Worm (Caenorhabditis elegans) whole organism, young adult: ENCODE data around the gene K05G3.1.
A peak's percentile ranks its signal among the peaks of the same experiment; 100 is the strongest.

Source experiments
- B0019.2 ChIP-seq: fragments of 200-800 bp; sonication (Bioruptor generic); conservative IDR thresholded peaks from 2 replicates; pipeline ENCODE4 v1.3.6; 2022; ENCODE audit warnings: missing genetic modification reagents, missing genetic modification characterization, missing compliant biosample characterization
- C06A6.2 ChIP-seq: fragments of 200-800 bp; sonication (Bioruptor generic); conservative IDR thresholded peaks from 2 replicates; pipeline ENCODE4 v1.3.6; 2022; ENCODE audit warnings: missing genetic modification characterization, missing compliant biosample characterization
- C17E4.6 ChIP-seq: fragments of 200-800 bp; sonication (Bioruptor generic); IDR thresholded peaks from 2 replicates; pipeline ENCODE4 v1.3.6; 2022; ENCODE audit warnings: missing genetic modification reagents, missing genetic modification characterization, missing compliant biosample characterization
- F22D6.2 ChIP-seq: sonication (generic microtip); optimal IDR thresholded peaks from 2 replicates; lab custom pipeline; 2016; ENCODE audit warnings: mild to moderate bottlenecking, missing genetic modification characterization, missing compliant biosample characterization
- F23B12.7 ChIP-seq: sonication (generic microtip); optimal IDR thresholded peaks from 2 replicates; lab custom pipeline; 2017; ENCODE audit warnings: missing genetic modification characterization, mild to moderate bottlenecking, missing compliant biosample characterization, antibody characterized with exemption, moderate library complexity; ENCODE audit not compliant: insufficient read depth
- F33H1.4 ChIP-seq: fragments of 200-800 bp; sonication (Bioruptor generic); IDR thresholded peaks from 2 replicates; pipeline ENCODE4 v1.3.6; 2022; ENCODE audit warnings: missing genetic modification reagents, missing genetic modification characterization, missing compliant biosample characterization
- F49E8.2 ChIP-seq: sonication (generic microtip); optimal IDR thresholded peaks from 3 replicates; lab custom pipeline; 2017; ENCODE audit warnings: missing genetic modification characterization, mild to moderate bottlenecking, missing compliant biosample characterization, antibody characterized with exemption, moderate library complexity; ENCODE audit not compliant: insufficient read depth
- F55B11.4 ChIP-seq: sonication (generic microtip); optimal IDR thresholded peaks from 2 replicates; lab custom pipeline; 2016; ENCODE audit warnings: missing compliant biosample characterization, missing genetic modification characterization, borderline replicate concordance; ENCODE audit not compliant: insufficient read depth
- F57A8.1 ChIP-seq: fragments of 200-800 bp; sonication (Bioruptor generic); optimal IDR thresholded peaks from 2 replicates; lab custom pipeline; 2018; ENCODE audit warnings: mild to moderate bottlenecking, missing genetic modification characterization, moderate library complexity, missing compliant biosample characterization
- K11D2.4 ChIP-seq: fragments of 200-800 bp; sonication (Bioruptor generic); IDR thresholded peaks from 2 replicates; pipeline ENCODE4 v1.3.6; 2022; ENCODE audit warnings: missing genetic modification reagents, missing genetic modification characterization, missing compliant biosample characterization
- K12H6.12 ChIP-seq: fragments of 200-800 bp; sonication (Bioruptor generic); optimal IDR thresholded peaks from 2 replicates; lab custom pipeline; 2018; ENCODE audit warnings: mild to moderate bottlenecking, missing genetic modification characterization, missing compliant biosample characterization
- Y95B8A.8 ChIP-seq: fragments of 200-800 bp; sonication (Bioruptor generic); IDR thresholded peaks from 2 replicates; pipeline ENCODE4 v1.3.6; 2022; ENCODE audit warnings: missing genetic modification reagents, missing genetic modification characterization, missing compliant biosample characterization
- ZK185.1 ChIP-seq: sonication (generic microtip); optimal IDR thresholded peaks from 2 replicates; lab custom pipeline; 2016; ENCODE audit warnings: mild to moderate bottlenecking, missing genetic modification characterization, missing compliant biosample characterization; ENCODE audit not compliant: poor library complexity, severe bottlenecking
- akir-1 ChIP-seq: fragments of 200-800 bp; sonication (Bioruptor generic); optimal IDR thresholded peaks from 2 replicates; lab custom pipeline; 2018; ENCODE audit warnings: mild to moderate bottlenecking, missing genetic modification characterization, moderate library complexity, missing compliant biosample characterization
- ama-1 ChIP-seq, 3 experiments: fragments of 150-350 bp in 1 of 3; sonication (generic microtip) in 2 of 3; optimal IDR thresholded peaks; 2 replicates each; lab custom pipeline; 2014 to 2018; ENCODE audit warnings: missing biosample characterization in 2 of 3, missing genetic modification characterization in 2 of 3, missing genetic modification reagents in 2 of 3
- aptf-2 ChIP-seq: fragments of 200-800 bp; sonication (Bioruptor generic); conservative IDR thresholded peaks from 2 replicates; pipeline ENCODE4 v1.3.6; 2022; ENCODE audit warnings: missing genetic modification reagents, missing genetic modification characterization, missing compliant biosample characterization
- aptf-3 ChIP-seq: fragments of 200-800 bp; sonication (Bioruptor generic); IDR thresholded peaks from 2 replicates; pipeline ENCODE4 v1.3.6; 2022; ENCODE audit warnings: missing genetic modification characterization, missing compliant biosample characterization
- athp-1 ChIP-seq: sonication (generic microtip); optimal IDR thresholded peaks from 2 replicates; lab custom pipeline; 2017; ENCODE audit warnings: mild to moderate bottlenecking, missing genetic modification characterization, missing compliant biosample characterization
- attf-3 ChIP-seq: fragments of 200-800 bp; sonication (Bioruptor generic); conservative IDR thresholded peaks from 2 replicates; pipeline ENCODE4 v1.3.6; 2022; ENCODE audit warnings: missing genetic modification reagents, missing genetic modification characterization, missing compliant biosample characterization
- attf-5 ChIP-seq: fragments of 200-800 bp; sonication (Bioruptor generic); optimal IDR thresholded peaks from 2 replicates; lab custom pipeline; 2018; ENCODE audit warnings: mild to moderate bottlenecking, missing genetic modification characterization, missing compliant biosample characterization
- attf-6 ChIP-seq: fragments of 200-800 bp; sonication (Bioruptor generic); IDR thresholded peaks from 2 replicates; pipeline ENCODE4 v1.3.6; 2022; ENCODE audit warnings: missing genetic modification reagents, missing genetic modification characterization, missing compliant biosample characterization
- ceh-27 ChIP-seq: fragments of 200-800 bp; sonication (Bioruptor generic); optimal IDR thresholded peaks from 2 replicates; lab custom pipeline; 2018; ENCODE audit warnings: mild to moderate bottlenecking, missing genetic modification characterization, moderate library complexity, missing compliant biosample characterization
- ceh-40 ChIP-seq: fragments of 200-800 bp; sonication (Bioruptor generic); IDR thresholded peaks from 2 replicates; pipeline ENCODE4 v1.3.6; 2022; ENCODE audit warnings: missing genetic modification characterization, missing compliant biosample characterization
- ceh-91 ChIP-seq: fragments of 200-800 bp; sonication (Bioruptor generic); IDR thresholded peaks from 2 replicates; pipeline ENCODE4 v1.3.6; 2022; ENCODE audit warnings: missing genetic modification reagents, missing genetic modification characterization, missing compliant biosample characterization
- dpff-1 ChIP-seq: sonication (generic microtip); optimal IDR thresholded peaks from 2 replicates; lab custom pipeline; 2017; ENCODE audit warnings: mild to moderate bottlenecking, missing genetic modification characterization, missing compliant biosample characterization
- dpl-1 ChIP-seq: fragments of 150-350 bp; optimal IDR thresholded peaks from 2 replicates; lab custom pipeline; 2014; ENCODE audit warnings: missing biosample characterization, missing genetic modification reagents, missing genetic modification characterization
- egl-18 ChIP-seq: fragments of 200-800 bp; sonication (Bioruptor generic); IDR thresholded peaks from 2 replicates; pipeline ENCODE4 v1.3.6; 2022; ENCODE audit warnings: missing genetic modification reagents, missing genetic modification characterization, missing compliant biosample characterization
- gei-17 ChIP-seq: fragments of 200-800 bp; sonication (Bioruptor generic); optimal IDR thresholded peaks from 2 replicates; lab custom pipeline; 2018; ENCODE audit warnings: mild to moderate bottlenecking, missing genetic modification characterization, missing compliant biosample characterization
- hlh-12 ChIP-seq: sonication (generic microtip); optimal IDR thresholded peaks from 2 replicates; lab custom pipeline; 2016; ENCODE audit warnings: missing genetic modification characterization, missing compliant biosample characterization
- hmg-1.2 ChIP-seq: fragments of 200-800 bp; sonication (Bioruptor generic); IDR thresholded peaks from 2 replicates; pipeline ENCODE4 v1.3.6; 2022; ENCODE audit warnings: missing genetic modification reagents, missing genetic modification characterization, missing compliant biosample characterization
- hmg-20 ChIP-seq: fragments of 200-800 bp; sonication (Bioruptor generic); IDR thresholded peaks from 2 replicates; pipeline ENCODE4 v1.3.6; 2022; ENCODE audit warnings: missing genetic modification reagents, missing genetic modification characterization, missing compliant biosample characterization
- hsf-1 ChIP-seq: fragments of 200-800 bp; sonication (Bioruptor generic); IDR thresholded peaks from 2 replicates; pipeline ENCODE4 v1.3.6; 2022; ENCODE audit warnings: missing genetic modification reagents, missing genetic modification characterization, missing compliant biosample characterization
- let-526 ChIP-seq: fragments of 200-800 bp; sonication (Bioruptor generic); IDR thresholded peaks from 2 replicates; pipeline ENCODE4 v1.3.6; 2022; ENCODE audit warnings: missing genetic modification reagents, missing genetic modification characterization, missing compliant biosample characterization
- lin-26 ChIP-seq: fragments of 200-800 bp; sonication (Bioruptor generic); IDR thresholded peaks from 2 replicates; pipeline ENCODE4 v1.3.6; 2022; ENCODE audit warnings: missing genetic modification reagents, missing genetic modification characterization, missing compliant biosample characterization
- lin-35 ChIP-seq, 3 experiments: fragments of 150-350 bp in 2 of 3; sonication (generic microtip) in 1 of 3; optimal IDR thresholded peaks; 2 replicates each; lab custom pipeline; 2014 to 2018; ENCODE audit warnings: missing biosample characterization in 3 of 3, missing genetic modification characterization in 3 of 3, missing genetic modification reagents in 3 of 3
- lin-40 ChIP-seq: sonication (generic microtip); optimal IDR thresholded peaks from 2 replicates; lab custom pipeline; 2016; ENCODE audit warnings: missing genetic modification characterization, mild to moderate bottlenecking, missing compliant biosample characterization, missing genotype, missing genetic modification reagents
- madf-6 ChIP-seq: fragments of 200-800 bp; sonication (Bioruptor generic); IDR thresholded peaks from 2 replicates; pipeline ENCODE4 v1.3.6; 2022; ENCODE audit warnings: missing genetic modification reagents, missing genetic modification characterization, missing compliant biosample characterization
- madf-8 ChIP-seq: fragments of 200-800 bp; sonication (Bioruptor generic); conservative IDR thresholded peaks from 2 replicates; pipeline ENCODE4 v1.3.6; 2022; ENCODE audit warnings: missing genetic modification reagents, missing genetic modification characterization, missing compliant biosample characterization
- mes-4 ChIP-seq: sonication (generic microtip); optimal IDR thresholded peaks from 2 replicates; lab custom pipeline; 2016; ENCODE audit warnings: missing genotype, missing genetic modification characterization, missing compliant biosample characterization
- nhr-179 ChIP-seq: sonication (generic microtip); optimal IDR thresholded peaks from 2 replicates; lab custom pipeline; 2016; ENCODE audit warnings: mild to moderate bottlenecking, missing genetic modification characterization, missing compliant biosample characterization
- nhr-90 ChIP-seq: sonication (generic microtip); optimal IDR thresholded peaks from 2 replicates; lab custom pipeline; 2016; ENCODE audit warnings: missing genotype, mild to moderate bottlenecking, missing genetic modification characterization, missing compliant biosample characterization
- somi-1 ChIP-seq: fragments of 200-800 bp; sonication (Bioruptor generic); optimal IDR thresholded peaks from 2 replicates; lab custom pipeline; 2018; ENCODE audit warnings: mild to moderate bottlenecking, missing genetic modification characterization, missing compliant biosample characterization
- tbp1 ChIP-seq: fragments of 200-800 bp; sonication (Bioruptor generic); optimal IDR thresholded peaks from 2 replicates; lab custom pipeline; 2018; ENCODE audit warnings: mild to moderate bottlenecking, missing genetic modification characterization, missing compliant biosample characterization
- tlf-1 ChIP-seq: fragments of 200-800 bp; sonication (Bioruptor generic); optimal IDR thresholded peaks from 2 replicates; lab custom pipeline; 2018; ENCODE audit warnings: mild to moderate bottlenecking, missing genetic modification characterization, missing compliant biosample characterization
- unc-62 ChIP-seq: fragments of 150-350 bp; optimal IDR thresholded peaks from 2 replicates; lab custom pipeline; 2014; ENCODE audit warnings: missing biosample characterization, missing genetic modification reagents, missing genetic modification characterization
- xnd-1 ChIP-seq: sonication (generic microtip); optimal IDR thresholded peaks from 2 replicates; lab custom pipeline; 2016; ENCODE audit warnings: missing genotype, missing genetic modification reagents, missing genetic modification characterization, missing compliant biosample characterization
- ztf-22 ChIP-seq: fragments of 200-800 bp; sonication (Bioruptor generic); optimal IDR thresholded peaks from 2 replicates; lab custom pipeline; 2018; ENCODE audit warnings: mild to moderate bottlenecking, missing genetic modification characterization, moderate library complexity, missing compliant biosample characterization
- ztf-25 ChIP-seq: fragments of 200-800 bp; sonication (Bioruptor generic); IDR thresholded peaks from 2 replicates; pipeline ENCODE4 v1.3.6; 2022; ENCODE audit warnings: missing genetic modification reagents, missing genetic modification characterization, missing compliant biosample characterization
- ztf-3 ChIP-seq: fragments of 200-800 bp; sonication (Bioruptor generic); optimal IDR thresholded peaks from 2 replicates; lab custom pipeline; 2018; ENCODE audit warnings: mild to moderate bottlenecking, missing genetic modification characterization, missing compliant biosample characterization

The K05G3.1 gene

ce11 chrX:16461319-16461718 is 39.8 kb upstream of the K05G3.1 start (continued):
- peak; percentile 41; the same call in 1 of the 2 replicates for TF ChIP-seq lin-26 (GFP tag; lab: Robert Waterston, UW)
- TF ChIP-seq F57A8.1 (GFP tag; lab: Kevin White, UChicago): no peak
- no peak for TF ChIP-seq attf-6 (GFP tag; lab: Robert Waterston, UW)
- TF ChIP-seq egl-18 (GFP tag; lab: Robert Waterston, UW): no peak
- TF ChIP-seq lin-35 (GFP tag; optimal IDR thresholded peaks at IDR 0.05; lab: Kevin White, UChicago): no peak
- TF ChIP-seq gei-17 (GFP tag; lab: Kevin White, UChicago): no peak
- TF ChIP-seq F22D6.2 (tag; lab: Kevin White, UChicago): no peak
- TF ChIP-seq aptf-2: no peak
- no peak for TF ChIP-seq lin-40 (tag; lab: Kevin White, UChicago)
- no peak for TF ChIP-seq K12H6.12 (tag; lab: Kevin White, UChicago)
- TF ChIP-seq ztf-22 (GFP tag; lab: Kevin White, UChicago): no peak
- TF ChIP-seq F55B11.4 (tag; lab: Kevin White, UChicago): no peak
- TF ChIP-seq ztf-25: no peak
- no peak for TF ChIP-seq ZK185.1 (tag; lab: Kevin White, UChicago)
- no peak for TF ChIP-seq attf-5 (GFP tag; lab: Kevin White, UChicago)
- no peak for TF ChIP-seq F23B12.7 (tag; lab: Kevin White, UChicago)
- no peak for TF ChIP-seq C17E4.6 (GFP tag; lab: Robert Waterston, UW)
- no peak for TF ChIP-seq nhr-179 (tag; lab: Kevin White, UChicago)
- no peak for TF ChIP-seq mes-4 (tag; lab: Kevin White, UChicago)
- TF ChIP-seq ceh-40: no peak
- TF ChIP-seq K11D2.4 (GFP tag; lab: Robert Waterston, UW): no peak
- TF ChIP-seq Y95B8A.8 (GFP tag; lab: Robert Waterston, UW): no peak
- no peak for TF ChIP-seq ama-1 (optimal IDR thresholded peaks at IDR 0.05; lab: Kevin White, UChicago)
- TF ChIP-seq ama-1 (GFP tag; optimal IDR thresholded peaks at IDR 0.05; lab: Kevin White, UChicago): no peak
- TF ChIP-seq ceh-91 (GFP tag; lab: Robert Waterston, UW): no peak
- no peak for TF ChIP-seq ztf-3 (GFP tag; lab: Kevin White, UChicago)
- no peak for TF ChIP-seq let-526 (GFP tag; lab: Robert Waterston, UW)
- TF ChIP-seq dpl-1 (GFP tag; lab: Kevin White, UChicago): no peak
- TF ChIP-seq tbp1 (GFP tag; lab: Kevin White, UChicago): peak; percentile 89
- TF ChIP-seq akir-1: no peak
- no peak for TF ChIP-seq aptf-3
- no peak for TF ChIP-seq athp-1 (tag; lab: Kevin White, UChicago)
- no peak for TF ChIP-seq B0019.2 (GFP tag; lab: Robert Waterston, UW)
- no peak for TF ChIP-seq hmg-1.2
- TF ChIP-seq attf-3 (GFP tag; lab: Robert Waterston, UW): no peak
- no peak for TF ChIP-seq F49E8.2 (tag; lab: Kevin White, UChicago)
- no peak for TF ChIP-seq hmg-20 (GFP tag; lab: Robert Waterston, UW)
- no peak for TF ChIP-seq tlf-1 (GFP tag; lab: Kevin White, UChicago)
- TF ChIP-seq nhr-90 (tag; lab: Kevin White, UChicago): peak; percentile 2
- TF ChIP-seq hlh-12 (tag; lab: Kevin White, UChicago): no peak
- no peak for TF ChIP-seq dpff-1 (tag; lab: Kevin White, UChicago)
- TF ChIP-seq C06A6.2 (GFP tag; lab: Robert Waterston, UW): no peak
- TF ChIP-seq ceh-27: no peak
- TF ChIP-seq hsf-1 (GFP tag; lab: Robert Waterston, UW): no peak
- no peak for TF ChIP-seq xnd-1 (tag; lab: Kevin White, UChicago)
- no peak for TF ChIP-seq somi-1 (GFP tag; lab: Kevin White, UChicago)
- no peak for TF ChIP-seq madf-6 (GFP tag; lab: Robert Waterston, UW)
- TF ChIP-seq unc-62: no peak
- no peak for TF ChIP-seq F33H1.4 (GFP tag; lab: Robert Waterston, UW)
- no peak for TF ChIP-seq madf-8 (GFP tag; lab: Robert Waterston, UW)
